Worm (Caenorhabditis elegans): ENCODE data around the gene noah-2.

- TF ChIP-seq egl-27 (tag; optimal IDR thresholded peaks at IDR 0.05), result no peak
- no peak for TF ChIP-seq lsy-12 (tag; optimal IDR thresholded peaks at IDR 0.05)
- TF ChIP-seq R02D3.7 (tag; optimal IDR thresholded peaks at IDR 0.05), result no peak
- no peak for TF ChIP-seq unc-62 (GFP tag; optimal IDR thresholded peaks at IDR 0.05)
- TF ChIP-seq nhr-23 (tag; optimal IDR thresholded peaks at IDR 0.05), result no peak
Observed at ce11 chrIV:14119327-14119726, 28.3 kb downstream of the noah-2 start.
